Worm (Caenorhabditis elegans) whole organism, L4 larva: Measurements from ENCODE around the gene C45B11.5.

Source experiments
- F37D6.2 ChIP-seq: sonication (generic microtip); optimal IDR thresholded peaks from 2 replicates; lab custom pipeline; 2016; ENCODE audit warnings: mild to moderate bottlenecking, missing genetic modification characterization, missing compliant biosample characterization
- R02D3.7 ChIP-seq: fragments of 150-350 bp; sonication (generic microtip); optimal IDR thresholded peaks from 3 replicates; lab custom pipeline; 2014; ENCODE audit warnings: missing biosample characterization, missing genetic modification characterization
- T20F7.1 ChIP-seq: fragments of 200-800 bp; sonication (Bioruptor generic); optimal IDR thresholded peaks from 2 replicates; lab custom pipeline; 2018; ENCODE audit warnings: mild to moderate bottlenecking, missing genetic modification characterization, missing compliant biosample characterization
- Y48G9A.11 ChIP-seq: fragments of 200-800 bp; sonication (Bioruptor generic); IDR thresholded peaks from 2 replicates; pipeline ENCODE4 v1.3.6; 2022; ENCODE audit warnings: missing genetic modification reagents, missing genetic modification characterization, missing compliant biosample characterization
- ZK337.2 ChIP-seq: fragments of 200-800 bp; sonication (Bioruptor generic); IDR thresholded peaks from 2 replicates; pipeline ENCODE4 v1.3.6; 2022; ENCODE audit warnings: missing genetic modification reagents, missing genetic modification characterization, missing compliant biosample characterization
- ceh-20 ChIP-seq: fragments of 200-800 bp; sonication (Bioruptor generic); IDR thresholded peaks from 2 replicates; pipeline ENCODE4 v1.3.6; 2022; ENCODE audit warnings: missing genetic modification reagents, missing genetic modification characterization, missing compliant biosample characterization
- ceh-44 ChIP-seq: fragments of 200-800 bp; sonication (Bioruptor generic); IDR thresholded peaks from 2 replicates; pipeline ENCODE4 v1.3.6; 2022; ENCODE audit warnings: missing genetic modification reagents, missing genetic modification characterization, missing compliant biosample characterization
- ceh-62 ChIP-seq: sonication (generic microtip); optimal IDR thresholded peaks from 2 replicates; lab custom pipeline; 2017; ENCODE audit warnings: missing biosample characterization, missing genetic modification characterization
- daf-16 ChIP-seq, 3 experiments: sonication (generic microtip); optimal IDR thresholded peaks; 2 replicates each; lab custom pipeline; 2016 to 2017; ENCODE audit warnings: missing genetic modification characterization in 3 of 3, missing genetic modification reagents in 3 of 3, mild to moderate bottlenecking in 2 of 3, missing compliant biosample characterization in 2 of 3, missing biosample characterization in 1 of 3, moderate library complexity in 1 of 3
- daf-19 ChIP-seq: fragments of 200-800 bp; sonication (Bioruptor generic); conservative IDR thresholded peaks from 2 replicates; pipeline ENCODE4 v1.3.6; 2022; ENCODE audit warnings: missing genetic modification characterization, missing compliant biosample characterization
- dmd-6 ChIP-seq: fragments of 200-800 bp; sonication (Bioruptor generic); IDR thresholded peaks from 2 replicates; pipeline ENCODE4 v1.3.6; 2022; ENCODE audit warnings: missing genetic modification reagents, missing genetic modification characterization, missing compliant biosample characterization
- dmd-9 ChIP-seq: fragments of 200-800 bp; sonication (Bioruptor generic); IDR thresholded peaks from 2 replicates; pipeline ENCODE4 v1.3.6; 2022; ENCODE audit warnings: missing genetic modification reagents, missing genetic modification characterization, missing compliant biosample characterization
- dpl-1 ChIP-seq: fragments of 150-350 bp; optimal IDR thresholded peaks from 2 replicates; lab custom pipeline; 2014; ENCODE audit warnings: missing biosample characterization, missing genetic modification reagents, missing genetic modification characterization
- duxl-1 ChIP-seq: sonication (generic microtip); optimal IDR thresholded peaks from 2 replicates; lab custom pipeline; 2016; ENCODE audit warnings: mild to moderate bottlenecking, missing genetic modification characterization, moderate library complexity, missing compliant biosample characterization; ENCODE audit not compliant: poor library complexity
- dve-1 ChIP-seq: sonication (generic microtip); optimal IDR thresholded peaks from 2 replicates; lab custom pipeline; 2017; ENCODE audit warnings: antibody characterized with exemption, mild to moderate bottlenecking, missing genetic modification characterization, missing compliant biosample characterization; ENCODE audit not compliant: insufficient read depth
- fkh-10 ChIP-seq: fragments of 150-350 bp; optimal IDR thresholded peaks from 2 replicates; lab custom pipeline; 2014; ENCODE audit warnings: missing biosample characterization, missing genetic modification reagents, missing genetic modification characterization
- hif-1 ChIP-seq, 2 experiments: sonication (generic microtip); optimal IDR thresholded peaks; 2 replicates each; lab custom pipeline; 2016 to 2017; ENCODE audit warnings: missing compliant biosample characterization in 2 of 2, missing genetic modification characterization in 2 of 2, missing genetic modification reagents in 2 of 2, missing genotype in 2 of 2, mild to moderate bottlenecking in 1 of 2
- hlh-11 ChIP-seq: fragments of 200-800 bp; sonication (Bioruptor generic); optimal IDR thresholded peaks from 2 replicates; lab custom pipeline; 2018; ENCODE audit warnings: mild to moderate bottlenecking, missing genetic modification characterization, missing compliant biosample characterization
- hlh-30 ChIP-seq: sonication (generic microtip); optimal IDR thresholded peaks from 2 replicates; lab custom pipeline; 2017; ENCODE audit warnings: antibody characterized with exemption, mild to moderate bottlenecking, missing genetic modification characterization, missing compliant biosample characterization; ENCODE audit not compliant: insufficient read depth
- hmg-1.1 ChIP-seq: fragments of 200-800 bp; sonication (Bioruptor generic); IDR thresholded peaks from 2 replicates; pipeline ENCODE4 v1.3.6; 2022; ENCODE audit warnings: missing genetic modification reagents, missing genetic modification characterization, missing compliant biosample characterization
- lin-13 ChIP-seq: fragments of 150-350 bp; optimal IDR thresholded peaks from 2 replicates; lab custom pipeline; 2014; ENCODE audit warnings: missing biosample characterization, missing genetic modification reagents, missing genetic modification characterization
- lin-38 ChIP-seq: fragments of 200-800 bp; sonication (Bioruptor generic); IDR thresholded peaks from 2 replicates; pipeline ENCODE4 v1.3.6; 2022; ENCODE audit warnings: missing genetic modification reagents, missing genetic modification characterization, missing compliant biosample characterization
- lsy-2 ChIP-seq, 2 experiments: fragments of 150-350 bp in 1 of 2; sonication (generic microtip) in 1 of 2; optimal IDR thresholded peaks; 2 replicates each; lab custom pipeline; 2014 to 2017; ENCODE audit warnings: missing biosample characterization in 2 of 2, missing genetic modification characterization in 2 of 2
- mdl-1 ChIP-seq, 2 experiments: fragments of 150-350 bp in 1 of 2; sonication (generic microtip) in 1 of 2; optimal IDR thresholded peaks; 2 replicates each; lab custom pipeline; 2014 to 2017; ENCODE audit warnings: missing biosample characterization in 2 of 2, missing genetic modification characterization in 2 of 2
- mep-1 ChIP-seq: fragments of 150-350 bp; sonication (generic microtip); optimal IDR thresholded peaks from 3 replicates; lab custom pipeline; 2014; ENCODE audit warnings: missing biosample characterization, missing genetic modification characterization
- mes-2 ChIP-seq: sonication (generic microtip); optimal IDR thresholded peaks from 2 replicates; lab custom pipeline; 2016; ENCODE audit warnings: missing genotype, mild to moderate bottlenecking, missing genetic modification characterization, missing compliant biosample characterization; ENCODE audit not compliant: poor library complexity, severe bottlenecking
- mxl-2 ChIP-seq: fragments of 200-800 bp; sonication (Bioruptor generic); conservative IDR thresholded peaks from 2 replicates; pipeline ENCODE4 v1.3.6; 2022; ENCODE audit warnings: missing genetic modification reagents, missing genetic modification characterization, missing compliant biosample characterization
- mxl-3 ChIP-seq: fragments of 200-800 bp; sonication (Bioruptor generic); optimal IDR thresholded peaks from 2 replicates; lab custom pipeline; 2018; ENCODE audit warnings: mild to moderate bottlenecking, missing genetic modification characterization, missing compliant biosample characterization
- nhr-102 ChIP-seq: sonication (generic microtip); optimal IDR thresholded peaks from 2 replicates; lab custom pipeline; 2016; ENCODE audit warnings: mild to moderate bottlenecking, missing genetic modification characterization, moderate library complexity, missing compliant biosample characterization
- nhr-11 ChIP-seq: fragments of 150-350 bp; optimal IDR thresholded peaks from 2 replicates; lab custom pipeline; 2014; ENCODE audit warnings: missing biosample characterization, missing genetic modification characterization
- nhr-25 ChIP-seq: sonication (generic microtip); optimal IDR thresholded peaks from 2 replicates; lab custom pipeline; 2017; ENCODE audit warnings: missing genetic modification characterization, mild to moderate bottlenecking, missing compliant biosample characterization, antibody characterized with exemption, moderate library complexity, borderline replicate concordance; ENCODE audit not compliant: insufficient read depth
- nhr-28 ChIP-seq: fragments of 150-350 bp; optimal IDR thresholded peaks from 2 replicates; lab custom pipeline; 2014; ENCODE audit warnings: missing biosample characterization, missing genetic modification characterization
- nhr-6 ChIP-seq: fragments of 150-350 bp; optimal IDR thresholded peaks from 2 replicates; lab custom pipeline; 2014; ENCODE audit warnings: missing biosample characterization, missing genetic modification characterization
- nhr-76 ChIP-seq: fragments of 150-350 bp; optimal IDR thresholded peaks from 2 replicates; lab custom pipeline; 2014; ENCODE audit warnings: missing biosample characterization, missing genetic modification characterization
- nhr-77 ChIP-seq: fragments of 150-350 bp; optimal IDR thresholded peaks from 2 replicates; lab custom pipeline; 2014; ENCODE audit warnings: missing biosample characterization, missing genetic modification characterization
- pha-4 ChIP-seq, 2 experiments: fragments of 150-350 bp in 1 of 2; fragments of 200-800 bp in 1 of 2; sonication (Bioruptor generic) in 1 of 2; IDR thresholded peaks in 1 of 2; optimal IDR thresholded peaks in 1 of 2; 2 replicates each; pipeline versions ENCODE4 v1.3.6 to Lab custom; 2014 to 2022; ENCODE audit warnings: missing genetic modification characterization in 2 of 2, missing genetic modification reagents in 2 of 2, missing biosample characterization in 1 of 2, missing compliant biosample characterization in 1 of 2
- pqm-1 ChIP-seq: sonication (generic microtip); optimal IDR thresholded peaks from 2 replicates; lab custom pipeline; 2017; ENCODE audit warnings: missing biosample characterization, missing genetic modification characterization
- rbr-2 ChIP-seq: sonication (generic microtip); optimal IDR thresholded peaks from 2 replicates; lab custom pipeline; 2016; ENCODE audit warnings: missing genotype, missing genetic modification characterization, missing compliant biosample characterization
- saeg-2 ChIP-seq: fragments of 200-800 bp; sonication (Bioruptor generic); IDR thresholded peaks from 2 replicates; pipeline ENCODE4 v1.3.6; 2022; ENCODE audit warnings: missing genetic modification reagents, missing genetic modification characterization, missing compliant biosample characterization
- tag-97 ChIP-seq: fragments of 200-800 bp; sonication (Bioruptor generic); IDR thresholded peaks from 2 replicates; pipeline ENCODE4 v1.3.6; 2022; ENCODE audit warnings: missing genetic modification characterization, missing compliant biosample characterization
- tra-1 ChIP-seq: fragments of 200-800 bp; sonication (Bioruptor generic); IDR thresholded peaks from 2 replicates; pipeline ENCODE4 v1.3.6; 2022; ENCODE audit warnings: missing genetic modification reagents, missing genetic modification characterization, missing compliant biosample characterization
- unc-130 ChIP-seq: sonication (generic microtip); optimal IDR thresholded peaks from 2 replicates; lab custom pipeline; 2016; ENCODE audit warnings: missing genetic modification reagents, missing genetic modification characterization, missing compliant biosample characterization
- unc-39 ChIP-seq: sonication (generic microtip); optimal IDR thresholded peaks from 2 replicates; lab custom pipeline; 2017; ENCODE audit warnings: missing biosample characterization, missing genetic modification characterization
- unc-62 ChIP-seq, 3 experiments: fragments of 150-350 bp in 1 of 3; sonication (generic microtip); optimal IDR thresholded peaks in 2 of 3; peaks in 1 of 3; 1 replicate in 1 of 3; 2 replicates in 2 of 3; lab custom pipeline; 2014 to 2017; ENCODE audit warnings: missing biosample characterization in 3 of 3, missing genetic modification characterization in 3 of 3, missing genetic modification reagents in 3 of 3, missing genotype in 1 of 3
- vab-7 ChIP-seq: fragments of 200-800 bp; sonication (Bioruptor generic); IDR thresholded peaks from 2 replicates; pipeline ENCODE4 v1.3.6; 2022; ENCODE audit warnings: missing genetic modification reagents, missing genetic modification characterization, missing compliant biosample characterization

Gene C45B11.5

ce11 chrV:11039379-11039954 lies 2.1 kb upstream of the C45B11.5 start, which contains the start of gene pak-2:
Gene pak-2 (minus strand): TSS chrV:11039429.
- TF ChIP-seq hif-1 (tag; optimal IDR thresholded peaks at IDR 0.05; lab: Kevin White, UChicago), result peak in 1 of 2 experiments; percentile 93
- peak; percentile 89 for TF ChIP-seq mes-2 (tag; lab: Kevin White, UChicago)
- TF ChIP-seq lin-38 (GFP tag; lab: Robert Waterston, UW), result peak; percentile 95
- TF ChIP-seq unc-39 (tag; lab: Kevin White, UChicago), result no peak
- no peak for TF ChIP-seq nhr-76 (tag; lab: Kevin White, UChicago)
- TF ChIP-seq vab-7 (GFP tag; lab: Robert Waterston, UW), result peak; percentile 67
- no peak for TF ChIP-seq daf-16 (GFP tag; optimal IDR thresholded peaks at IDR 0.05; lab: Kevin White, UChicago)
- peak; percentile 39 for TF ChIP-seq daf-16 (tag; optimal IDR thresholded peaks at IDR 0.05; lab: Kevin White, UChicago)
- TF ChIP-seq Y48G9A.11 (GFP tag; lab: Robert Waterston, UW), result 0 out of 2 replicates have a peak, but pooled peaks have one; percentile 45
- peak; percentile 90 for TF ChIP-seq mep-1 (tag; lab: Kevin White, UChicago)
- peak; percentile 81 for TF ChIP-seq mxl-3 (GFP tag; lab: Kevin White, UChicago)
- peak; percentile 46 for TF ChIP-seq F37D6.2 (tag; lab: Kevin White, UChicago)
- no peak for TF ChIP-seq ceh-20 (GFP tag; lab: Robert Waterston, UW)
- TF ChIP-seq dmd-9 (GFP tag; lab: Robert Waterston, UW), result 0 out of 2 replicates have a peak, but pooled peaks have one; percentile 49
- no peak for TF ChIP-seq R02D3.7 (tag; lab: Kevin White, UChicago)
- peak; percentile 71 for TF ChIP-seq nhr-11 (tag; lab: Kevin White, UChicago)
- TF ChIP-seq ceh-62 (tag; lab: Kevin White, UChicago), result no peak
- TF ChIP-seq mxl-2 (GFP tag; lab: Robert Waterston, UW), result no peak
- TF ChIP-seq pha-4 (GFP tag; IDR thresholded peaks at IDR 0.05; lab: Robert Waterston, UW), result 0 out of 2 replicates have a peak, but pooled peaks have one; percentile 8
- no peak for TF ChIP-seq pha-4 (tag; optimal IDR thresholded peaks at IDR 0.05; lab: Kevin White, UChicago)
- peak; percentile 63 for TF ChIP-seq hmg-1.1 (GFP tag; lab: Robert Waterston, UW)
- TF ChIP-seq ceh-44, result 0 out of 2 replicates have a peak, but pooled peaks have one; percentile 11
- peak; percentile 74 for TF ChIP-seq dve-1 (tag; lab: Kevin White, UChicago)
- TF ChIP-seq lsy-2 (tag; optimal IDR thresholded peaks at IDR 0.05; lab: Kevin White, UChicago), result peak; percentile 38 to 83
- TF ChIP-seq hlh-30 (tag; lab: Kevin White, UChicago), result peak; percentile 57
- peak; percentile 62; the same call in 1 of the 2 replicates for TF ChIP-seq ZK337.2
- TF ChIP-seq nhr-102, result no peak
- TF ChIP-seq pqm-1, result peak; percentile 0
- TF ChIP-seq mdl-1 (tag; optimal IDR thresholded peaks at IDR 0.05; lab: Kevin White, UChicago), result peak in 1 of 2 experiments; percentile 58
- TF ChIP-seq lin-13, result peak; percentile 69
- TF ChIP-seq daf-19 (GFP tag; lab: Robert Waterston, UW), result 0 out of 2 replicates have a peak, but pooled peaks have one; percentile 44
- TF ChIP-seq dpl-1 (GFP tag; lab: Kevin White, UChicago), result peak; percentile 65
- TF ChIP-seq rbr-2 (tag; lab: Kevin White, UChicago), result peak; percentile 68
- TF ChIP-seq dmd-6, result peak; percentile 35; the same call in 1 of the 2 replicates
- TF ChIP-seq tag-97 (GFP tag; lab: Robert Waterston, UW), result no peak
- peak; percentile 67 for TF ChIP-seq nhr-28 (tag; lab: Kevin White, UChicago)
- peak; percentile 91 for TF ChIP-seq unc-130 (GFP tag; lab: Kevin White, UChicago)
- TF ChIP-seq nhr-25, result peak; percentile 62
- TF ChIP-seq nhr-6, result peak; percentile 10
- TF ChIP-seq duxl-1 (tag; lab: Kevin White, UChicago), result peak; percentile 28
- TF ChIP-seq hlh-11, result peak; percentile 72
- TF ChIP-seq fkh-10 (GFP tag; lab: Kevin White, UChicago), result peak; percentile 90
- peak; percentile 83 for TF ChIP-seq nhr-77 (tag; lab: Kevin White, UChicago)
- peak in 1 of 2 experiments; percentile 52 for TF ChIP-seq unc-62 (GFP tag; optimal IDR thresholded peaks at IDR 0.05 in 1 of 2; lab: Kevin White, UChicago)
- TF ChIP-seq unc-62 (tag; optimal IDR thresholded peaks at IDR 0.05; lab: Kevin White, UChicago), result no peak
- no peak for TF ChIP-seq tra-1 (GFP tag; lab: Robert Waterston, UW)
- peak; percentile 82 for TF ChIP-seq T20F7.1 (GFP tag; lab: Kevin White, UChicago)
- TF ChIP-seq saeg-2 (GFP tag; lab: Robert Waterston, UW), result no peak
